Fruit fly (Drosophila melanogaster) whole organism, embryonic: ENCODE data around the gene Cypl.

Experiments
- BEAF-32 ChIP-seq: fragments of 200-800 bp; sonication (Bioruptor generic); optimal IDR thresholded peaks from 3 replicates; lab custom pipeline; 2017; ENCODE audit warnings: missing biosample characterization, missing genetic modification characterization, mild to moderate bottlenecking, moderate library complexity, missing genetic modification reagents
- CG11093 ChIP-seq: fragments of 200-800 bp; sonication (Bioruptor generic); IDR thresholded peaks from 3 replicates; pipeline ENCODE4 v1.3.6; 2022; ENCODE audit warnings: missing biosample characterization, missing genetic modification characterization
- CG11695 ChIP-seq: fragments of 200-800 bp; sonication (Bioruptor generic); IDR thresholded peaks from 3 replicates; pipeline ENCODE4 v1.3.6; 2022; ENCODE audit warnings: missing biosample characterization, missing genetic modification characterization
- CG3163 ChIP-seq: fragments of 200-800 bp; sonication (Bioruptor generic); optimal IDR thresholded peaks from 3 replicates; lab custom pipeline; 2016; ENCODE audit warnings: missing biosample characterization, missing genetic modification characterization
- CG32532 ChIP-seq: fragments of 200-800 bp; sonication (Bioruptor generic); IDR thresholded peaks from 2 replicates; pipeline ENCODE4 v1.3.6; 2022; ENCODE audit warnings: missing biosample characterization, missing genetic modification characterization
- CG3995 ChIP-seq: fragments of 200-800 bp; sonication (Bioruptor generic); optimal IDR thresholded peaks from 3 replicates; lab custom pipeline; 2016; ENCODE audit warnings: missing biosample characterization, missing genetic modification characterization
- CG6654 ChIP-seq: fragments of 200-800 bp; sonication (Bioruptor generic); optimal IDR thresholded peaks from 2 replicates; lab custom pipeline; 2017; ENCODE audit warnings: missing biosample characterization, mild to moderate bottlenecking, missing genetic modification characterization
- CG6683 ChIP-seq: fragments of 200-800 bp; sonication (Bioruptor generic); optimal IDR thresholded peaks from 2 replicates; lab custom pipeline; 2017; ENCODE audit warnings: missing biosample characterization, mild to moderate bottlenecking, missing genetic modification characterization, missing genetic modification reagents
- CG7839 ChIP-seq: fragments of 200-800 bp; sonication (Bioruptor generic); optimal IDR thresholded peaks from 3 replicates; lab custom pipeline; 2018; ENCODE audit warnings: missing biosample characterization, mild to moderate bottlenecking, missing genetic modification characterization, moderate library complexity
- CG7987 ChIP-seq: fragments of 200-800 bp; sonication (Bioruptor generic); optimal IDR thresholded peaks from 2 replicates; lab custom pipeline; 2018; ENCODE audit warnings: missing biosample characterization, mild to moderate bottlenecking, missing genetic modification characterization, moderate library complexity
- CG8359 ChIP-seq: fragments of 200-800 bp; sonication (Bioruptor generic); optimal IDR thresholded peaks from 2 replicates; lab custom pipeline; 2017; ENCODE audit warnings: missing biosample characterization, mild to moderate bottlenecking, missing genetic modification characterization, borderline replicate concordance
- CG8388 ChIP-seq: fragments of 200-800 bp; sonication (Bioruptor generic); optimal IDR thresholded peaks from 2 replicates; lab custom pipeline; 2019; ENCODE audit warnings: missing biosample characterization, mild to moderate bottlenecking, missing genetic modification characterization, moderate library complexity
- CG9817 ChIP-seq: fragments of 200-800 bp; sonication (Bioruptor generic); optimal IDR thresholded peaks from 2 replicates; lab custom pipeline; 2018; ENCODE audit warnings: missing biosample characterization, mild to moderate bottlenecking, missing genetic modification characterization, moderate library complexity
- CG9876 ChIP-seq: fragments of 200-800 bp; sonication (Bioruptor generic); optimal IDR thresholded peaks from 2 replicates; lab custom pipeline; 2016; ENCODE audit warnings: missing biosample characterization, missing genetic modification characterization
- Dip3 ChIP-seq: fragments of 200-800 bp; sonication (Bioruptor generic); optimal IDR thresholded peaks from 3 replicates; lab custom pipeline; 2016; ENCODE audit warnings: missing biosample characterization, missing genetic modification characterization
- ERR ChIP-seq: fragments of 200-800 bp; sonication (Bioruptor generic); optimal IDR thresholded peaks from 2 replicates; lab custom pipeline; 2016; ENCODE audit warnings: missing biosample characterization, missing genetic modification characterization
- Fer2 ChIP-seq: fragments of 200-800 bp; sonication (Bioruptor generic); optimal IDR thresholded peaks from 2 replicates; lab custom pipeline; 2018; ENCODE audit warnings: missing biosample characterization, mild to moderate bottlenecking, missing genetic modification characterization, moderate library complexity
- HmgZ ChIP-seq: fragments of 200-800 bp; sonication (Bioruptor generic); optimal IDR thresholded peaks from 2 replicates; lab custom pipeline; 2018; ENCODE audit warnings: missing biosample characterization, mild to moderate bottlenecking, missing genetic modification characterization
- Hr3 ChIP-seq: fragments of 200-800 bp; sonication (Bioruptor generic); optimal IDR thresholded peaks from 3 replicates; lab custom pipeline; 2016; ENCODE audit warnings: missing biosample characterization, missing genetic modification characterization
- Jarid2 ChIP-seq: fragments of 200-800 bp; sonication (Bioruptor generic); optimal IDR thresholded peaks from 3 replicates; lab custom pipeline; 2017; ENCODE audit warnings: mild to moderate bottlenecking, missing biosample characterization, missing genetic modification reagents, missing genetic modification characterization
- Med ChIP-seq: fragments of 200-800 bp; sonication (Bioruptor generic); peaks from one replicate; lab custom pipeline; 2016; ENCODE audit warnings: missing biosample characterization, missing genetic modification characterization, mild to moderate bottlenecking, inconsistent platforms, moderate library complexity
- NC2β ChIP-seq: fragments of 200-800 bp; sonication (Bioruptor generic); optimal IDR thresholded peaks from 2 replicates; lab custom pipeline; 2016; ENCODE audit warnings: missing biosample characterization, missing genetic modification characterization
- Nf-YA ChIP-seq: fragments of 200-800 bp; sonication (Bioruptor generic); IDR thresholded peaks from 2 replicates; pipeline ENCODE4 v1.3.6; 2022; ENCODE audit warnings: missing biosample characterization, missing genetic modification characterization
- Nf-YC ChIP-seq: fragments of 200-800 bp; optimal IDR thresholded peaks from 3 replicates; lab custom pipeline; 2019; ENCODE audit warnings: missing biosample characterization, mild to moderate bottlenecking, missing genetic modification characterization, moderate library complexity
- Poxn ChIP-seq: fragments of 200-800 bp; sonication (Bioruptor generic); IDR thresholded peaks from 2 replicates; pipeline ENCODE4 v1.3.6; 2022; ENCODE audit warnings: missing biosample characterization, missing genetic modification characterization
- Six4 ChIP-seq: fragments of 200-800 bp; sonication (Bioruptor generic); optimal IDR thresholded peaks from 2 replicates; lab custom pipeline; 2016; ENCODE audit warnings: missing biosample characterization, missing genetic modification characterization
- Spps ChIP-seq: fragments of 200-800 bp; sonication (Bioruptor generic); optimal IDR thresholded peaks from 2 replicates; lab custom pipeline; 2018; ENCODE audit warnings: missing biosample characterization, mild to moderate bottlenecking, missing genetic modification characterization
- Xbp1 ChIP-seq: fragments of 200-800 bp; sonication (Bioruptor generic); optimal IDR thresholded peaks from 3 replicates; lab custom pipeline; 2016; ENCODE audit warnings: missing biosample characterization, mild to moderate bottlenecking, missing genetic modification characterization
- ap ChIP-seq: fragments of 200-800 bp; sonication (Bioruptor generic); IDR thresholded peaks from 2 replicates; pipeline ENCODE4 v1.3.6; 2022; ENCODE audit warnings: missing biosample characterization, missing genetic modification characterization
- ato ChIP-seq: fragments of 200-800 bp; sonication (Bioruptor generic); IDR thresholded peaks from 2 replicates; pipeline ENCODE4 v1.3.6; 2022; ENCODE audit warnings: missing biosample characterization, missing genetic modification characterization; ENCODE audit not compliant: partially characterized antibody
- cato ChIP-seq: fragments of 200-800 bp; sonication (Bioruptor generic); optimal IDR thresholded peaks from 2 replicates; lab custom pipeline; 2016; ENCODE audit warnings: missing biosample characterization, missing genetic modification characterization, borderline replicate concordance
- cwo ChIP-seq: fragments of 200-800 bp; sonication (Bioruptor generic); optimal IDR thresholded peaks from 3 replicates; lab custom pipeline; 2017; ENCODE audit warnings: missing biosample characterization, missing genetic modification characterization, mild to moderate bottlenecking, moderate library complexity, missing genetic modification reagents
- dimm ChIP-seq: fragments of 200-800 bp; sonication (Bioruptor generic); IDR thresholded peaks from 2 replicates; pipeline ENCODE4 v1.3.6; 2022; ENCODE audit warnings: missing biosample characterization, missing genetic modification characterization
- exex ChIP-seq: fragments of 200-800 bp; sonication (Bioruptor generic); optimal IDR thresholded peaks from 4 replicates; lab custom pipeline; 2018; ENCODE audit warnings: missing biosample characterization, mild to moderate bottlenecking, missing genetic modification characterization, moderate library complexity
- fd3F ChIP-seq: fragments of 200-800 bp; sonication (Bioruptor generic); optimal IDR thresholded peaks from 2 replicates; lab custom pipeline; 2018; ENCODE audit warnings: missing biosample characterization, mild to moderate bottlenecking, missing genetic modification characterization, moderate library complexity
- gsb ChIP-seq: fragments of 200-800 bp; sonication (Bioruptor generic); IDR thresholded peaks from 2 replicates; pipeline ENCODE4 v1.3.6; 2022; ENCODE audit warnings: missing biosample characterization, missing genetic modification characterization
- her ChIP-seq: fragments of 200-800 bp; sonication (Bioruptor generic); optimal IDR thresholded peaks from 2 replicates; lab custom pipeline; 2016; ENCODE audit warnings: missing biosample characterization, missing genetic modification characterization
- lilli ChIP-seq: fragments of 200-800 bp; sonication (Bioruptor generic); optimal IDR thresholded peaks from 3 replicates; lab custom pipeline; 2016; ENCODE audit warnings: missing biosample characterization, missing genetic modification characterization
- maf-S ChIP-seq: fragments of 200-800 bp; sonication (Bioruptor generic); optimal IDR thresholded peaks from 2 replicates; lab custom pipeline; 2016; ENCODE audit warnings: missing biosample characterization, missing genetic modification characterization
- mld ChIP-seq: fragments of 200-800 bp; sonication (Bioruptor generic); IDR thresholded peaks from 3 replicates; pipeline ENCODE4 v1.3.6; 2022; ENCODE audit warnings: missing biosample characterization, missing genetic modification characterization; ENCODE audit not compliant: partially characterized antibody
- pho ChIP-seq: fragments of 200-800 bp; sonication (Bioruptor generic); optimal IDR thresholded peaks from 2 replicates; lab custom pipeline; 2016; ENCODE audit warnings: missing biosample characterization, missing genetic modification characterization
- pros ChIP-seq: fragments of 200-800 bp; sonication (Bioruptor generic); optimal IDR thresholded peaks from 3 replicates; lab custom pipeline; 2019; ENCODE audit warnings: missing biosample characterization, mild to moderate bottlenecking, missing genetic modification characterization, moderate library complexity
- ranshi ChIP-seq: fragments of 200-800 bp; sonication (Bioruptor generic); IDR thresholded peaks from 2 replicates; pipeline ENCODE4 v1.3.6; 2022; ENCODE audit warnings: missing biosample characterization, missing genetic modification characterization
- rib ChIP-seq: fragments of 200-800 bp; sonication (Bioruptor generic); IDR thresholded peaks from 2 replicates; pipeline ENCODE4 v1.3.6; 2022; ENCODE audit warnings: missing biosample characterization, missing genetic modification characterization
- slou ChIP-seq: fragments of 200-800 bp; sonication (Bioruptor generic); optimal IDR thresholded peaks from 3 replicates; lab custom pipeline; 2016; ENCODE audit warnings: missing biosample characterization, missing genetic modification characterization
- ttk ChIP-seq: fragments of 200-800 bp; sonication (Bioruptor generic); IDR thresholded peaks from 2 replicates; pipeline ENCODE4 v2.1.2; 2022; ENCODE audit warnings: missing biosample characterization, missing genetic modification characterization
- wor ChIP-seq: fragments of 200-800 bp; sonication (Bioruptor generic); IDR thresholded peaks from 2 replicates; pipeline ENCODE4 v1.3.6; 2022; ENCODE audit warnings: missing biosample characterization, missing genetic modification characterization
- zen2 ChIP-seq: fragments of 200-800 bp; sonication (Bioruptor generic); IDR thresholded peaks from 3 replicates; pipeline ENCODE4 v1.3.6; 2022; ENCODE audit warnings: missing biosample characterization, missing genetic modification characterization; ENCODE audit not compliant: partially characterized antibody

Cypl gene

DNA sequence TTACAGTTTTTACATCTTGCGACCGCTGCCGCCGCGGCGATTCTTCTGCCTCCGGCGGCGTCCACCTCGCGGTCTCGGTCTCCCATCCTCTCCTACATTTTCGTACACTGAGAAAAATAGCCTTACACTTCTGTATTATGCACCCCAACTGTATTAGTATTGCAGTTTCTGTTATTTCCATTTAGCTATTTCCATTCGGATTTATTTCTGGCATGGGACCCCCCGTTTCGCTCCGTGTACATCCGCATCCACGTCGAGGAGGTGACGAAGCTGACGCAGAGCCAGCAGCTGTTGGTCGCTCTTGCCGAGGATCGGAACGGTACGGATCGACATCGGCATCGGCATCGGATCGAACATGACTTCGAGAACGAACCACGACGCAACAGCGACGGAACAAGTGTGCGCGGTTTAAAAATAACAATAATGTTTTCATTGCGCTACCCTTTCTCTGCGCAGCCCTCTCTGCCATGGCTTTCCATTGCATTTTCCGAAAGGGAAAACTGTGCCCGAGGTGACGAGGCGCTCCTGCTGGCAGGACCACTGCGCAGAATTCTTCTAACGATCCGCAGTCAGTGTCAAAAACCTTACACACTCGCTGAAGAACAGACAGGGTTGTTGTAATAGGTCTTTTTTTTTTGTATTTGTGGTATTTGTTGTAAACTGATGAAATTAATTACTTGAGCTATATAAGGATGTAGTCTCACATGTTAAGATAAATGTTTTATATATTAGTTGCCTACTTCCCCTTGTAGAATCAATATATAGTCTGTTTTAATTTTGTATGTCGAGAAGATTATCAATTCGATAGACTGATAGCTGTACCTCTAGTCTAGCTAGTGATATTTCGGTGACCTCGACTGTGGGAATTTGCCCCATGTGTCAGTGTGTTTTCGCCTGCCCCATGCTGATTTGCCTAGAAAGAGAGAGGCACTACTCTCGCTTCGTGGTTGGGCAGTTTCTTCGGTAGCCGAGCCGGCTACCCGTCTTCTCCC lies 46.9 kb upstream of the Cypl start (continued):
- no peak for TF ChIP-seq BEAF-32
- peak; percentile 78 for TF ChIP-seq Fer2 (tag; lab: Kevin White, UChicago)
- peak; percentile 69 for TF ChIP-seq CG6683 (GFP tag; lab: Kevin White, UChicago)
- no peak for TF ChIP-seq exex
- TF ChIP-seq Xbp1, result peak; percentile 93
- peak; percentile 63 for TF ChIP-seq slou (GFP tag; lab: Kevin White, UChicago)
- TF ChIP-seq CG3995 (GFP tag; lab: Kevin White, UChicago), result peak; percentile 37
- no peak for TF ChIP-seq ato (GFP tag; lab: Robert Waterston, UW)
- peak; percentile 85 for TF ChIP-seq CG8388
- TF ChIP-seq maf-S, result peak; percentile 91
- TF ChIP-seq NC2β (GFP tag; lab: Kevin White, UChicago), result peak; percentile 87
- TF ChIP-seq Nf-YA (GFP tag; lab: Robert Waterston, UW), result peak; percentile 75
- TF ChIP-seq Jarid2 (GFP tag; lab: Kevin White, UChicago), result peak; percentile 59
- TF ChIP-seq rib (GFP tag; lab: Robert Waterston, UW), result peak; percentile 92
- peak; percentile 93 for TF ChIP-seq lilli (GFP tag; lab: Kevin White, UChicago)
- peak; percentile 67 for TF ChIP-seq wor
- peak; percentile 89 for TF ChIP-seq Dip3 (GFP tag; lab: Kevin White, UChicago)
- TF ChIP-seq ap, result peak; percentile 81
- TF ChIP-seq pho (GFP tag; lab: Kevin White, UChicago), result peak; percentile 87
- peak; percentile 90 for TF ChIP-seq CG7839 (tag; lab: Kevin White, UChicago)
- TF ChIP-seq cwo (GFP tag; lab: Kevin White, UChicago), result peak; percentile 83
- peak; percentile 96 for TF ChIP-seq CG32532 (GFP tag; lab: Robert Waterston, UW)
- TF ChIP-seq gsb (GFP tag; lab: Robert Waterston, UW), result peak; percentile 85
- TF ChIP-seq Spps, result peak; percentile 73
- TF ChIP-seq dimm (GFP tag; lab: Robert Waterston, UW), result peak; percentile 61; the same call in 1 of the 2 replicates
- TF ChIP-seq CG7987 (GFP tag; lab: Kevin White, UChicago), result peak; percentile 77
- TF ChIP-seq ERR (GFP tag; lab: Kevin White, UChicago), result peak; percentile 89
- TF ChIP-seq CG9817 (tag; lab: Kevin White, UChicago), result peak; percentile 91
- TF ChIP-seq CG9876 (GFP tag; lab: Kevin White, UChicago), result peak; percentile 89
- peak; percentile 71 for TF ChIP-seq fd3F (GFP tag; lab: Kevin White, UChicago)
- TF ChIP-seq mld (GFP tag; lab: Robert Waterston, UW), result no peak
- TF ChIP-seq zen2 (GFP tag; lab: Robert Waterston, UW), result no peak
- TF ChIP-seq Poxn, result peak; percentile 75
- peak; percentile 52 for TF ChIP-seq CG6654 (GFP tag; lab: Kevin White, UChicago)
- TF ChIP-seq Hr3 (GFP tag; lab: Kevin White, UChicago), result peak; percentile 84
- TF ChIP-seq HmgZ (tag; lab: Kevin White, UChicago), result peak; percentile 88
- peak; percentile 75 for TF ChIP-seq CG8359 (GFP tag; lab: Kevin White, UChicago)
- TF ChIP-seq Med (GFP tag; lab: Kevin White, UChicago), result peak; percentile 99
- peak; percentile 70 for TF ChIP-seq CG3163
- TF ChIP-seq Nf-YC, result peak; percentile 76
- TF ChIP-seq ranshi (GFP tag; lab: Robert Waterston, UW), result peak; percentile 91
- TF ChIP-seq pros (GFP tag; lab: Kevin White, UChicago), result peak; percentile 31
- peak; percentile 77 for TF ChIP-seq CG11093 (GFP tag; lab: Robert Waterston, UW)
- TF ChIP-seq ttk (GFP tag; lab: Robert Waterston, UW), result peak; percentile 87
- peak; percentile 91 for TF ChIP-seq Six4
- peak; percentile 61 for TF ChIP-seq cato
- peak; percentile 87 for TF ChIP-seq CG11695 (GFP tag; lab: Robert Waterston, UW)
- TF ChIP-seq her (GFP tag; lab: Kevin White, UChicago), result peak; percentile 92
